Worm (Caenorhabditis elegans) whole organism, late embryonic: ENCODE measurements around the gene R03D7.8.
"Not testable (repeated sequence)": the region's sequence is repeated elsewhere in the genome, so short reads cannot be mapped to it uniquely, and the experiment has no call there.

Source experiments
- C08G9.2 ChIP-seq: sonication (generic microtip); optimal IDR thresholded peaks from 2 replicates; lab custom pipeline; 2016; ENCODE audit warnings: mild to moderate bottlenecking, missing genetic modification characterization, moderate library complexity, missing compliant biosample characterization
- K02D7.2 ChIP-seq: sonication (generic microtip); optimal IDR thresholded peaks from 2 replicates; lab custom pipeline; 2017; ENCODE audit warnings: mild to moderate bottlenecking, missing genetic modification characterization, missing compliant biosample characterization
- K09A11.1 ChIP-seq: sonication (generic microtip); optimal IDR thresholded peaks from 2 replicates; lab custom pipeline; 2017; ENCODE audit warnings: antibody characterized with exemption, mild to moderate bottlenecking, missing genetic modification characterization, missing compliant biosample characterization; ENCODE audit not compliant: insufficient read depth
- T23F11.4 ChIP-seq: fragments of 200-800 bp; sonication (Bioruptor generic); optimal IDR thresholded peaks from 2 replicates; lab custom pipeline; 2018; ENCODE audit warnings: mild to moderate bottlenecking, missing genetic modification characterization, missing compliant biosample characterization
- ceh-14 ChIP-seq: sonication (generic microtip); optimal IDR thresholded peaks from 2 replicates; lab custom pipeline; 2016; ENCODE audit warnings: missing genotype, missing genetic modification characterization, missing compliant biosample characterization
- ceh-18 ChIP-seq: sonication (generic microtip); optimal IDR thresholded peaks from 2 replicates; lab custom pipeline; 2016; ENCODE audit warnings: missing genetic modification characterization, missing compliant biosample characterization
- ceh-2 ChIP-seq: sonication (generic microtip); optimal IDR thresholded peaks from 2 replicates; lab custom pipeline; 2016; ENCODE audit warnings: missing genotype, missing genetic modification characterization, missing compliant biosample characterization
- ceh-22 ChIP-seq: sonication (generic microtip); optimal IDR thresholded peaks from 2 replicates; lab custom pipeline; 2017; ENCODE audit warnings: missing biosample characterization, missing genetic modification characterization
- ceh-30 ChIP-seq: fragments of 150-350 bp; optimal IDR thresholded peaks from 2 replicates; lab custom pipeline; 2014; ENCODE audit warnings: missing biosample characterization, missing genetic modification characterization
- ceh-31 ChIP-seq: sonication (generic microtip); optimal IDR thresholded peaks from 2 replicates; lab custom pipeline; 2016; ENCODE audit warnings: missing genetic modification characterization, missing compliant biosample characterization
- ceh-45 ChIP-seq: fragments of 200-800 bp; sonication (Bioruptor generic); IDR thresholded peaks from 2 replicates; pipeline ENCODE4 v1.3.6; 2022; ENCODE audit warnings: missing genetic modification reagents, missing genetic modification characterization, missing compliant biosample characterization
- ceh-9 ChIP-seq: sonication (generic microtip); optimal IDR thresholded peaks from 2 replicates; lab custom pipeline; 2016; ENCODE audit warnings: mild to moderate bottlenecking, missing genetic modification characterization, inconsistent platforms, missing compliant biosample characterization
- dmd-4 ChIP-seq: sonication (generic microtip); optimal IDR thresholded peaks from 2 replicates; lab custom pipeline; 2016; ENCODE audit warnings: borderline replicate concordance, missing genetic modification characterization, missing compliant biosample characterization
- dve-1 ChIP-seq: sonication (generic microtip); optimal IDR thresholded peaks from 2 replicates; lab custom pipeline; 2017; ENCODE audit warnings: antibody characterized with exemption, mild to moderate bottlenecking, missing genetic modification characterization, missing compliant biosample characterization
- elt-2 ChIP-seq: sonication (generic microtip); optimal IDR thresholded peaks from 2 replicates; lab custom pipeline; 2016; ENCODE audit warnings: missing genetic modification reagents, missing genetic modification characterization, missing compliant biosample characterization
- elt-4 ChIP-seq: sonication (generic microtip); optimal IDR thresholded peaks from 2 replicates; lab custom pipeline; 2016; ENCODE audit warnings: missing genetic modification characterization, missing compliant biosample characterization
- ets-4 ChIP-seq: sonication (generic microtip); optimal IDR thresholded peaks from 2 replicates; lab custom pipeline; 2016; ENCODE audit warnings: missing genetic modification characterization, missing compliant biosample characterization
- eyg-1 ChIP-seq: sonication (generic microtip); optimal IDR thresholded peaks from 2 replicates; lab custom pipeline; 2016; ENCODE audit warnings: missing genotype, missing genetic modification characterization, missing compliant biosample characterization
- fax-1 ChIP-seq: sonication (generic microtip); optimal IDR thresholded peaks from 2 replicates; lab custom pipeline; 2016; ENCODE audit warnings: missing genotype, missing genetic modification characterization, missing compliant biosample characterization
- hlh-13 ChIP-seq: fragments of 200-800 bp; sonication (Bioruptor generic); optimal IDR thresholded peaks from 2 replicates; lab custom pipeline; 2018; ENCODE audit warnings: mild to moderate bottlenecking, missing genetic modification characterization, missing compliant biosample characterization
- hlh-15 ChIP-seq: sonication (generic microtip); optimal IDR thresholded peaks from 2 replicates; lab custom pipeline; 2016; ENCODE audit warnings: missing genetic modification characterization, missing compliant biosample characterization
- hlh-30 ChIP-seq: sonication (generic microtip); optimal IDR thresholded peaks from 2 replicates; lab custom pipeline; 2017; ENCODE audit warnings: antibody characterized with exemption, missing genetic modification characterization, missing compliant biosample characterization; ENCODE audit not compliant: insufficient read depth
- hlh-8 ChIP-seq: sonication (generic microtip); optimal IDR thresholded peaks from 2 replicates; lab custom pipeline; 2016; ENCODE audit warnings: missing genotype, missing genetic modification characterization, missing compliant biosample characterization
- lim-6 ChIP-seq: sonication (generic microtip); optimal IDR thresholded peaks from 2 replicates; lab custom pipeline; 2016; ENCODE audit warnings: missing genetic modification characterization, missing compliant biosample characterization
- lin-11 ChIP-seq: fragments of 200-800 bp; sonication (Bioruptor generic); optimal IDR thresholded peaks from 2 replicates; lab custom pipeline; 2018; ENCODE audit warnings: mild to moderate bottlenecking, missing genetic modification characterization, missing compliant biosample characterization
- madf-2 ChIP-seq: sonication (generic microtip); optimal IDR thresholded peaks from 2 replicates; lab custom pipeline; 2017; ENCODE audit warnings: missing genetic modification characterization, missing compliant biosample characterization
- nfya-1 ChIP-seq: sonication (generic microtip); optimal IDR thresholded peaks from 2 replicates; lab custom pipeline; 2017; ENCODE audit warnings: missing genetic modification characterization, mild to moderate bottlenecking, missing compliant biosample characterization, antibody characterized with exemption, moderate library complexity
- nhr-11 ChIP-seq: fragments of 150-350 bp; optimal IDR thresholded peaks from 2 replicates; lab custom pipeline; 2014; ENCODE audit warnings: missing biosample characterization, missing genetic modification characterization
- odd-2 ChIP-seq: sonication (generic microtip); optimal IDR thresholded peaks from 2 replicates; lab custom pipeline; 2017; ENCODE audit warnings: antibody characterized with exemption, mild to moderate bottlenecking, missing genetic modification characterization, missing compliant biosample characterization
- pag-3 ChIP-seq: sonication (generic microtip); optimal IDR thresholded peaks from 2 replicates; lab custom pipeline; 2016; ENCODE audit warnings: missing compliant biosample characterization, missing genetic modification characterization, borderline replicate concordance
- pat-9 ChIP-seq: fragments of 200-800 bp; sonication (Bioruptor generic); optimal IDR thresholded peaks from 2 replicates; lab custom pipeline; 2018; ENCODE audit warnings: mild to moderate bottlenecking, missing genetic modification characterization, moderate library complexity, missing compliant biosample characterization
- pros-1 ChIP-seq: fragments of 150-350 bp; optimal IDR thresholded peaks from 2 replicates; lab custom pipeline; 2014; ENCODE audit warnings: missing biosample characterization, missing genetic modification reagents, missing genetic modification characterization
- ref-2 ChIP-seq: sonication (generic microtip); optimal IDR thresholded peaks from 2 replicates; lab custom pipeline; 2016; ENCODE audit warnings: missing genetic modification characterization, missing compliant biosample characterization
- rnt-1 ChIP-seq: sonication (generic microtip); optimal IDR thresholded peaks from 2 replicates; lab custom pipeline; 2016; ENCODE audit warnings: missing genetic modification characterization, missing compliant biosample characterization
- sox-4 ChIP-seq: sonication (generic microtip); optimal IDR thresholded peaks from 2 replicates; lab custom pipeline; 2017; ENCODE audit warnings: mild to moderate bottlenecking, missing genetic modification characterization, inconsistent platforms, missing compliant biosample characterization
- syd-9 ChIP-seq: sonication (generic microtip); optimal IDR thresholded peaks from 2 replicates; lab custom pipeline; 2016; ENCODE audit warnings: mild to moderate bottlenecking, missing genetic modification characterization, moderate library complexity, missing compliant biosample characterization
- unc-42 ChIP-seq: sonication (generic microtip); optimal IDR thresholded peaks from 2 replicates; lab custom pipeline; 2016; ENCODE audit warnings: missing genotype, missing genetic modification characterization, missing compliant biosample characterization
- unc-55 ChIP-seq: sonication (generic microtip); optimal IDR thresholded peaks from 2 replicates; lab custom pipeline; 2017; ENCODE audit warnings: missing biosample characterization, missing genetic modification reagents, missing genetic modification characterization

The R03D7.8 gene

ce11 chrII:10922874-10923273 lies 33.8 kb downstream of the R03D7.8 start, which contains the start of gene Y19D2B.1:
Gene Y19D2B.1 (minus strand): TSS chrII:10922974.
- not testable (repeated sequence) for TF ChIP-seq unc-55; elt-2; unc-42 (tag; lab: Kevin White, UChicago)
- TF ChIP-seq, all 69 proteins: peak for 0; not testable (repeated sequence) for 69

DNA sequence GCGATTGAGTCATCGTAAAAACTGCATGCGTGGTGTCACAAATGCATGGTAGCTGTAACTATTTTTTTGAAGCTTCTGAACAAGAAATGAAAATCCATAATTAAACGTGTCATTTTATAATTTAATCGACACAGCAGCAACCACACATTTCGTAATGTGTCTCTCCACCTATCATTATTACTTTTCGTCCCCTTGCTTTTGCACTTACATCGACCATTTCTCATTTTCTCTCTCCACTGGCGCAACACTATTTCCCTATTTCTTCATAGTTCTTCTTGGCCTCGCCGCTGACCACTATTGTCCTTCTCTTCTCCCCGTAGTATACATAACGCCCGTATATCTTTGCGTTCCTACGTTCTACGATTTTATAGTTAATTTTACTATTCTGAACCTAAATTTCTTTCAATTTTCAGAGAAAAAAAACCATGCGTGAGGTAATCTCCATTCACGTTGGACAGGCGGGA lies 38.4 kb downstream of the R03D7.8 start, which contains the start of gene tba-4:
Gene tba-4 (plus strand): TSS at position 414 of the 464 bp plus-strand sequence.
- TF ChIP-seq ceh-2 (tag; lab: Kevin White, UChicago) = no peak

DNA sequence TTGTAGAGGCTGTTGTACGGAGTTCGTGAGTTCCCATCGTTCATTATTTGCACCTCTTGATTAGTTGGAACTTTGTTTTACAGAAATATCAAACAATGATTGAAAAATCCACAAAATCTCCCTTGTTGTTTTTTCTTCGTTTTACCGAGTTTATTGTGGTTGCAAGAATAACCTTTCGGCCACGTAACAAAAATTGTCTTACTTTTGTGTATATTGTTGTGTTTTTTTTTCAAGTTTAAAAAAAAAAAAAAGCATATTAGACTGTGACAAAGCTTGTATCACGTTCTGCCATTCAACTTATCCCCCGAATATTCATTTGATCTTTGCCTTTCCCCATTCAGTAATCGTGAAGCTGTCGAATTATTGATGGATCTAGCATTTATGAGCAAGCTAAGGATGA lies 39.5 kb downstream of the R03D7.8 start, which contains the start of gene F44F4.10:
Gene F44F4.10 (minus strand): TSS at position 101 of the 400 bp plus-strand sequence.
- TF ChIP-seq lim-6 (tag; lab: Kevin White, UChicago) (no peak), K02D7.2 (tag; lab: Kevin White, UChicago) (no peak), pat-9 (no peak), sox-4 (no peak), ceh-31 (tag; lab: Kevin White, UChicago) (no peak), elt-4 (tag; lab: Kevin White, UChicago) (no peak), eyg-1 (no peak), ref-2 (no peak)

- TF ChIP-seq ets-4 (tag; lab: Kevin White, UChicago) = no peak
- no peak for TF ChIP-seq C08G9.2 (tag; lab: Kevin White, UChicago)
- no peak for TF ChIP-seq lin-11 (tag; lab: Kevin White, UChicago)
- TF ChIP-seq rnt-1 = no peak
- no peak for TF ChIP-seq dve-1
- no peak for TF ChIP-seq hlh-30 (tag; lab: Kevin White, UChicago)
- no peak for TF ChIP-seq unc-42 (tag; lab: Kevin White, UChicago)
- no peak for TF ChIP-seq odd-2 (tag; lab: Kevin White, UChicago)
- TF ChIP-seq ceh-14 (tag; lab: Kevin White, UChicago) = no peak
- TF ChIP-seq nfya-1 (tag; lab: Kevin White, UChicago) = no peak
- no peak for TF ChIP-seq eyg-1
- no peak for TF ChIP-seq pros-1
- no peak for TF ChIP-seq pat-9
Observed at ce11 chrII:10915732-10916131, 41.0 kb downstream of the R03D7.8 start, which contains the start of gene F44F4.9. Gene F44F4.9 (minus strand): TSS chrII:10915832.

DNA sequence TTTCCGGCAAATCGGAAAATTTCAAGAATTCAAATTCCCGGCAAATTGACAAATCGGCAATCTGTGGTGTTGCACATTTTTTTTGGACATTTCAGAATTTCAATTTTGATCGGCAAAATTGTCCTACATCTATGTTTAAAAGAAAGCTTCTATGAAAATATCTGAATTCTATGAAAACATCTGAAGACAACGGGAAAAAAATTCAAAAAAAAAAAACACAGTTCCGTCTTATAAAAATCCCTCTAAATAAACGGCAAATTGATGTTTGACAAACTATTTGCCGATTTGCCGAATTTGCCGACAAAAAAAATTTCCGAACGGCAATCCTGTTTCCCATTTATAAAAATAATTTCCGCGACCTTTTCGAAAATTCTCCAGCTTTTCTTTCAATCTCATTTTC lies 42.3 kb downstream of the R03D7.8 start, which contains the start of gene F44F4.15:
Gene F44F4.15 (plus strand): TSS at position 301 of the 400 bp plus-strand sequence.
- TF ChIP-seq madf-2 (tag; lab: Kevin White, UChicago) = no peak
- no peak for TF ChIP-seq fax-1 (tag; lab: Kevin White, UChicago)
- no peak for TF ChIP-seq ceh-18 (tag; lab: Kevin White, UChicago)
- TF ChIP-seq T23F11.4 (GFP tag; lab: Kevin White, UChicago) = no peak
- TF ChIP-seq ceh-45 (GFP tag; lab: Robert Waterston, UW) = no peak
- no peak for TF ChIP-seq K09A11.1 (tag; lab: Kevin White, UChicago)
- no peak for TF ChIP-seq C08G9.2 (tag; lab: Kevin White, UChicago)
- no peak for TF ChIP-seq hlh-13
- no peak for TF ChIP-seq ceh-31 (tag; lab: Kevin White, UChicago)
- TF ChIP-seq ceh-9 (tag; lab: Kevin White, UChicago) = no peak
- TF ChIP-seq, all 69 proteins: peak for 0

DNA sequence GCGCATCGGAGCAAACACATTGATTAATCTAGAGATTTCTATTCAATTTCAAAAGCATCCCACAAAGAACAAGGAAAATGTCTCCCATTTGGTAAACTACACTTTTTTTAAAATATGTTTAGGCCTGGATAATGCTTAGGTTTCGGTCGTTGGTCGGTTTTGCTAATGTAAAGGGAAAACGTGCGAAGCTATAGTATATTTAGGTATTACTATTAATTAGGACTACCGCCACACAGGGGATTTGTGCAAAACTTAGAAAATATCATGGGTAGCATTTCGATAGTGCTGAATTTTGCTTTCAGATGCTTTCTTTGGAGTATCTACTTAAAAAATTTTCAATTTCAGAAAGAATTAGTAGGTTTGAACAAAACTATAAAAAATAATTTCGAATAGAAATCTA lies 43.7 kb downstream of the R03D7.8 start:
- no peak for TF ChIP-seq ceh-2 (tag; lab: Kevin White, UChicago)
- TF ChIP-seq fax-1 (tag; lab: Kevin White, UChicago) = no peak
- TF ChIP-seq nhr-11 (tag; lab: Kevin White, UChicago) = no peak
- no peak for TF ChIP-seq ceh-22 (tag; lab: Kevin White, UChicago)
- no peak for TF ChIP-seq rnt-1
- TF ChIP-seq sox-4 = no peak
- TF ChIP-seq madf-2 (tag; lab: Kevin White, UChicago) = no peak
- no peak for TF ChIP-seq odd-2 (tag; lab: Kevin White, UChicago)
- TF ChIP-seq hlh-15 (tag; lab: Kevin White, UChicago) = no peak
- TF ChIP-seq hlh-8 (tag; lab: Kevin White, UChicago) = no peak
- no peak for TF ChIP-seq syd-9 (tag; lab: Kevin White, UChicago)
- TF ChIP-seq pag-3 (tag; lab: Kevin White, UChicago) = no peak
- TF ChIP-seq unc-55 = no peak
- TF ChIP-seq ceh-14 (tag; lab: Kevin White, UChicago) = no peak
- no peak for TF ChIP-seq ceh-30 (tag; lab: Kevin White, UChicago)
- TF ChIP-seq dmd-4 = no peak
- TF ChIP-seq K02D7.2 (tag; lab: Kevin White, UChicago) = no peak
